Fruit fly (Drosophila melanogaster) whole organism, embryonic: Measurements from ENCODE around the gene Alg12.

Source experiments
- Antp ChIP-seq: fragments of 200-800 bp; sonication (Bioruptor generic); optimal IDR thresholded peaks from 3 replicates; lab custom pipeline; 2016; ENCODE audit warnings: missing biosample characterization, missing genetic modification characterization
- Atf3 ChIP-seq: fragments of 200-800 bp; sonication (Bioruptor generic); optimal IDR thresholded peaks from 3 replicates; lab custom pipeline; 2016; ENCODE audit warnings: missing biosample characterization, missing genetic modification characterization
- Bdp1 ChIP-seq: fragments of 200-800 bp; sonication (Bioruptor generic); optimal IDR thresholded peaks from 3 replicates; lab custom pipeline; 2016; ENCODE audit warnings: missing biosample characterization, missing genetic modification characterization
- Bteb2 ChIP-seq: fragments of 200-800 bp; sonication (Bioruptor generic); optimal IDR thresholded peaks from 2 replicates; lab custom pipeline; 2016; ENCODE audit warnings: missing biosample characterization, missing genetic modification characterization
- CG10366 ChIP-seq: fragments of 200-800 bp; sonication (Bioruptor generic); IDR thresholded peaks from 2 replicates; pipeline ENCODE4 v1.3.6; 2022; ENCODE audit warnings: missing biosample characterization, missing genetic modification characterization
- CG14441 ChIP-seq: fragments of 200-800 bp; sonication (Bioruptor generic); IDR thresholded peaks from 2 replicates; pipeline ENCODE4 v1.3.6; 2022; ENCODE audit warnings: missing biosample characterization, missing genetic modification characterization
- CG17802 ChIP-seq: fragments of 200-800 bp; sonication (Bioruptor generic); optimal IDR thresholded peaks from 2 replicates; lab custom pipeline; 2018; ENCODE audit warnings: missing biosample characterization, mild to moderate bottlenecking, missing genetic modification characterization, moderate library complexity
- CG18619 ChIP-seq: fragments of 200-800 bp; sonication (Bioruptor generic); optimal IDR thresholded peaks from 3 replicates; lab custom pipeline; 2017; ENCODE audit warnings: missing biosample characterization, mild to moderate bottlenecking, missing genetic modification characterization
- CG31388 ChIP-seq: fragments of 200-800 bp; sonication (Bioruptor generic); optimal IDR thresholded peaks from 2 replicates; lab custom pipeline; 2016; ENCODE audit warnings: missing biosample characterization, missing genetic modification characterization
- CG3163 ChIP-seq: fragments of 200-800 bp; sonication (Bioruptor generic); optimal IDR thresholded peaks from 3 replicates; lab custom pipeline; 2016; ENCODE audit warnings: missing biosample characterization, missing genetic modification characterization
- CG32767 ChIP-seq: fragments of 200-800 bp; sonication (Bioruptor generic); IDR thresholded peaks from 2 replicates; pipeline ENCODE4 v1.3.6; 2022; ENCODE audit warnings: missing biosample characterization, missing genetic modification characterization
- CG34224 ChIP-seq: fragments of 200-800 bp; sonication (Bioruptor generic); IDR thresholded peaks from 3 replicates; pipeline ENCODE4 v1.3.6; 2022; ENCODE audit warnings: missing biosample characterization, missing genetic modification characterization; ENCODE audit not compliant: partially characterized antibody
- CG4360 ChIP-seq: fragments of 200-800 bp; sonication (Bioruptor generic); IDR thresholded peaks from 2 replicates; pipeline ENCODE4 v1.3.6; 2022; ENCODE audit warnings: missing biosample characterization, missing genetic modification characterization
- CG43689 ChIP-seq: fragments of 200-800 bp; sonication (Bioruptor generic); IDR thresholded peaks from 2 replicates; pipeline ENCODE4 v1.3.6; 2022; ENCODE audit warnings: missing biosample characterization, missing genetic modification characterization
- CG5953 ChIP-seq: fragments of 200-800 bp; sonication (Bioruptor generic); IDR thresholded peaks from 2 replicates; pipeline ENCODE4 v1.3.6; 2022; ENCODE audit warnings: missing biosample characterization, missing genetic modification characterization
- CG7839 ChIP-seq: fragments of 200-800 bp; sonication (Bioruptor generic); optimal IDR thresholded peaks from 3 replicates; lab custom pipeline; 2018; ENCODE audit warnings: missing biosample characterization, mild to moderate bottlenecking, missing genetic modification characterization, moderate library complexity
- CG8944 ChIP-seq: fragments of 200-800 bp; sonication (Bioruptor generic); optimal IDR thresholded peaks from 3 replicates; lab custom pipeline; 2016; ENCODE audit warnings: missing biosample characterization, missing genetic modification characterization
- CHES-1-like ChIP-seq: fragments of 200-800 bp; sonication (Bioruptor generic); optimal IDR thresholded peaks from 2 replicates; lab custom pipeline; 2016; ENCODE audit warnings: missing biosample characterization, missing genetic modification characterization
- ERR ChIP-seq: fragments of 200-800 bp; sonication (Bioruptor generic); optimal IDR thresholded peaks from 2 replicates; lab custom pipeline; 2016; ENCODE audit warnings: missing biosample characterization, missing genetic modification characterization
- H2.0 ChIP-seq: fragments of 200-800 bp; sonication (Bioruptor generic); IDR thresholded peaks from 2 replicates; pipeline ENCODE4 v1.3.6; 2022; ENCODE audit warnings: missing biosample characterization, missing genetic modification characterization
- HLH4C ChIP-seq: fragments of 200-800 bp; sonication (Bioruptor generic); IDR thresholded peaks from 3 replicates; pipeline ENCODE4 v1.3.6; 2022; ENCODE audit warnings: missing biosample characterization, missing genetic modification characterization; ENCODE audit not compliant: partially characterized antibody
- Hmx ChIP-seq: fragments of 200-800 bp; sonication (Bioruptor generic); optimal IDR thresholded peaks from 2 replicates; lab custom pipeline; 2016; ENCODE audit warnings: missing biosample characterization, missing genetic modification characterization
- Hsf ChIP-seq: fragments of 200-800 bp; sonication (Bioruptor generic); optimal IDR thresholded peaks from 3 replicates; lab custom pipeline; 2016; ENCODE audit warnings: missing biosample characterization, missing genetic modification characterization
- Lpt ChIP-seq: fragments of >200 bp; optimal IDR thresholded peaks from 2 replicates; lab custom pipeline; 2018; ENCODE audit warnings: missing biosample characterization, missing genetic modification characterization
- Neu2 ChIP-seq: fragments of 200-800 bp; sonication (Bioruptor generic); optimal IDR thresholded peaks from 3 replicates; lab custom pipeline; 2016; ENCODE audit warnings: missing biosample characterization, missing genetic modification characterization, borderline replicate concordance
- Nf-YB ChIP-seq: fragments of 200-800 bp; sonication (Bioruptor generic); optimal IDR thresholded peaks from 3 replicates; lab custom pipeline; 2019; ENCODE audit warnings: missing biosample characterization, mild to moderate bottlenecking, missing genetic modification characterization, moderate library complexity
- Poxn ChIP-seq: fragments of 200-800 bp; sonication (Bioruptor generic); IDR thresholded peaks from 2 replicates; pipeline ENCODE4 v1.3.6; 2022; ENCODE audit warnings: missing biosample characterization, missing genetic modification characterization
- Sox100B ChIP-seq: fragments of 200-800 bp; sonication (Bioruptor generic); optimal IDR thresholded peaks from 3 replicates; lab custom pipeline; 2018; ENCODE audit warnings: missing biosample characterization, mild to moderate bottlenecking, missing genetic modification characterization
- Sry-δ ChIP-seq: fragments of 200-800 bp; sonication (Bioruptor generic); optimal IDR thresholded peaks from 2 replicates; lab custom pipeline; 2016; ENCODE audit warnings: missing biosample characterization, missing genetic modification characterization
- Taf1 ChIP-seq: fragments of 200-800 bp; sonication (Bioruptor generic); IDR thresholded peaks from 2 replicates; pipeline ENCODE4 v1.3.6; 2022; ENCODE audit warnings: missing biosample characterization, missing genetic modification characterization
- abd-A ChIP-seq: fragments of 200-800 bp; sonication (Bioruptor generic); optimal IDR thresholded peaks from 3 replicates; lab custom pipeline; 2019; ENCODE audit warnings: missing biosample characterization, mild to moderate bottlenecking, missing genetic modification characterization, moderate library complexity
- aop ChIP-seq: fragments of 200-800 bp; sonication (Bioruptor generic); IDR thresholded peaks from 2 replicates; pipeline ENCODE4 v1.3.6; 2022; ENCODE audit warnings: missing biosample characterization, missing genetic modification characterization
- cad ChIP-seq: fragments of >200 bp; optimal IDR thresholded peaks from 2 replicates; lab custom pipeline; 2017; ENCODE audit warnings: missing biosample characterization, missing genetic modification characterization
- crp ChIP-seq, 2 experiments: fragments of 200-800 bp; sonication (Bioruptor generic); optimal IDR thresholded peaks; 2 replicates in 1 of 2; 3 replicates in 1 of 2; lab custom pipeline; 2017; ENCODE audit warnings: missing biosample characterization in 2 of 2, missing genetic modification characterization in 2 of 2, mild to moderate bottlenecking in 1 of 2, moderate library complexity in 1 of 2
- danr ChIP-seq: fragments of 200-800 bp; sonication (Bioruptor generic); IDR thresholded peaks from 2 replicates; pipeline ENCODE4 v1.3.6; 2022; ENCODE audit warnings: missing biosample characterization, missing genetic modification characterization
- dimm ChIP-seq: fragments of 200-800 bp; sonication (Bioruptor generic); IDR thresholded peaks from 2 replicates; pipeline ENCODE4 v1.3.6; 2022; ENCODE audit warnings: missing biosample characterization, missing genetic modification characterization
- dm ChIP-seq: fragments of 200-800 bp; sonication (Bioruptor generic); optimal IDR thresholded peaks from 3 replicates; lab custom pipeline; 2016; ENCODE audit warnings: missing biosample characterization, missing genetic modification characterization
- ewg ChIP-seq: fragments of 200-800 bp; sonication (Bioruptor generic); optimal IDR thresholded peaks from 3 replicates; lab custom pipeline; 2017; ENCODE audit warnings: mild to moderate bottlenecking, missing biosample characterization, missing genetic modification reagents, missing genetic modification characterization
- fd96Cb ChIP-seq: fragments of 200-800 bp; sonication (Bioruptor generic); optimal IDR thresholded peaks from 2 replicates; lab custom pipeline; 2018; ENCODE audit warnings: missing biosample characterization, mild to moderate bottlenecking, missing genetic modification characterization, moderate library complexity
- gcm ChIP-seq: fragments of 200-800 bp; sonication (Bioruptor generic); optimal IDR thresholded peaks from 2 replicates; lab custom pipeline; 2019; ENCODE audit warnings: missing biosample characterization, mild to moderate bottlenecking, missing genetic modification characterization, moderate library complexity
- jumu ChIP-seq: fragments of 200-800 bp; sonication (Bioruptor generic); optimal IDR thresholded peaks from 3 replicates; lab custom pipeline; 2016; ENCODE audit warnings: missing biosample characterization, missing genetic modification characterization
- knrl ChIP-seq: fragments of 200-800 bp; sonication (Bioruptor generic); IDR thresholded peaks from 3 replicates; pipeline ENCODE4 v1.3.6; 2022; ENCODE audit warnings: missing biosample characterization, missing genetic modification characterization; ENCODE audit not compliant: partially characterized antibody
- nmo ChIP-seq: fragments of 200-800 bp; sonication (Bioruptor generic); optimal IDR thresholded peaks from 2 replicates; lab custom pipeline; 2018; ENCODE audit warnings: missing biosample characterization, mild to moderate bottlenecking, missing genetic modification characterization, moderate library complexity
- oc ChIP-seq: fragments of 200-800 bp; sonication (Bioruptor generic); optimal IDR thresholded peaks from 2 replicates; lab custom pipeline; 2018; ENCODE audit warnings: missing biosample characterization, mild to moderate bottlenecking, missing genetic modification characterization, moderate library complexity
- onecut ChIP-seq: fragments of 200-800 bp; sonication (Bioruptor generic); IDR thresholded peaks from 2 replicates; pipeline ENCODE4 v1.3.6; 2022; ENCODE audit warnings: missing biosample characterization, missing genetic modification characterization
- otp ChIP-seq: fragments of 200-800 bp; sonication (Bioruptor generic); IDR thresholded peaks from 3 replicates; pipeline ENCODE4, ENCODE4 v1.3.6; 2022; ENCODE audit warnings: missing biosample characterization, missing genetic modification characterization
- pho ChIP-seq: fragments of 200-800 bp; sonication (Bioruptor generic); optimal IDR thresholded peaks from 2 replicates; lab custom pipeline; 2016; ENCODE audit warnings: missing biosample characterization, missing genetic modification characterization
- pros ChIP-seq: fragments of 200-800 bp; sonication (Bioruptor generic); optimal IDR thresholded peaks from 3 replicates; lab custom pipeline; 2019; ENCODE audit warnings: missing biosample characterization, mild to moderate bottlenecking, missing genetic modification characterization, moderate library complexity
- stc ChIP-seq: fragments of 200-800 bp; sonication (Bioruptor generic); IDR thresholded peaks from 2 replicates; pipeline ENCODE4 v1.3.6; 2022; ENCODE audit warnings: missing biosample characterization, missing genetic modification characterization
- tin ChIP-seq: fragments of 200-800 bp; sonication (Bioruptor generic); optimal IDR thresholded peaks from 3 replicates; lab custom pipeline; 2016; ENCODE audit warnings: missing biosample characterization, missing genetic modification characterization
- ttk ChIP-seq: fragments of 200-800 bp; sonication (Bioruptor generic); IDR thresholded peaks from 2 replicates; pipeline ENCODE4 v2.1.2; 2022; ENCODE audit warnings: missing biosample characterization, missing genetic modification characterization

The Alg12 gene

dm6 chr3R:9725121-9725956, 31.0 kb upstream of the Alg12 start, which contains the start of gene hyd (continued):
- no peak for TF ChIP-seq crp (GFP tag; optimal IDR thresholded peaks at IDR 0.05; lab: Kevin White, UChicago)
- TF ChIP-seq Lpt, result no peak
- TF ChIP-seq gcm (GFP tag; lab: Kevin White, UChicago), result no peak
- TF ChIP-seq Hsf (GFP tag; lab: Kevin White, UChicago), result no peak
- no peak for TF ChIP-seq CG4360 (GFP tag; lab: Robert Waterston, UW)
- no peak for TF ChIP-seq stc
- no peak for TF ChIP-seq cad (GFP tag; lab: Kevin White, UChicago)
- peak; percentile 15 for TF ChIP-seq dm (GFP tag; lab: Kevin White, UChicago)
- no peak for TF ChIP-seq Bdp1 (GFP tag; lab: Kevin White, UChicago)
- TF ChIP-seq aop (GFP tag; lab: Robert Waterston, UW), result no peak
- no peak for TF ChIP-seq CG5953 (GFP tag; lab: Robert Waterston, UW)
- peak; percentile 84 for TF ChIP-seq knrl (GFP tag; lab: Robert Waterston, UW)
- TF ChIP-seq Nf-YB, result no peak
- TF ChIP-seq CG7839 (tag; lab: Kevin White, UChicago), result no peak
- TF ChIP-seq ttk (GFP tag; lab: Robert Waterston, UW), result no peak
- TF ChIP-seq CG18619 (GFP tag; lab: Kevin White, UChicago), result no peak
- TF ChIP-seq fd96Cb (tag; lab: Kevin White, UChicago), result no peak
- TF ChIP-seq Sox100B, result no peak
- no peak for TF ChIP-seq CG3163 (GFP tag; lab: Kevin White, UChicago)
- TF ChIP-seq pho (GFP tag; lab: Kevin White, UChicago), result no peak
- no peak for TF ChIP-seq CG32767
- no peak for TF ChIP-seq otp
- no peak for TF ChIP-seq ewg (GFP tag; lab: Kevin White, UChicago)
- no peak for TF ChIP-seq Antp
- no peak for TF ChIP-seq oc
- TF ChIP-seq Poxn, result no peak
- TF ChIP-seq Neu2 (GFP tag; lab: Kevin White, UChicago), result no peak
- no peak for TF ChIP-seq CG14441 (GFP tag; lab: Robert Waterston, UW)
- TF ChIP-seq Bteb2 (GFP tag; lab: Kevin White, UChicago), result no peak
- TF ChIP-seq pros (GFP tag; lab: Kevin White, UChicago), result no peak
- TF ChIP-seq abd-A (tag; lab: Kevin White, UChicago), result no peak
- peak; percentile 91 for TF ChIP-seq Sry-δ (GFP tag; lab: Kevin White, UChicago)
- TF ChIP-seq danr (GFP tag; lab: Robert Waterston, UW), result no peak
- TF ChIP-seq CG31388 (GFP tag; lab: Kevin White, UChicago), result no peak
- no peak for TF ChIP-seq CG43689
- TF ChIP-seq tin, result no peak
- TF ChIP-seq CG34224 (GFP tag; lab: Robert Waterston, UW), result peak; percentile 74
- no peak for TF ChIP-seq Hmx (GFP tag; lab: Kevin White, UChicago)
- TF ChIP-seq dimm (GFP tag; lab: Robert Waterston, UW), result no peak
- TF ChIP-seq Taf1 (GFP tag; lab: Robert Waterston, UW), result no peak
- no peak for TF ChIP-seq CG17802 (tag; lab: Kevin White, UChicago)
- TF ChIP-seq CG8944 (GFP tag; lab: Kevin White, UChicago), result no peak
- TF ChIP-seq HLH4C (GFP tag; lab: Robert Waterston, UW), result peak; percentile 84
- no peak for TF ChIP-seq CHES-1-like (GFP tag; lab: Kevin White, UChicago)
- no peak for TF ChIP-seq onecut (GFP tag; lab: Robert Waterston, UW)
- no peak for TF ChIP-seq H2.0 (GFP tag; lab: Robert Waterston, UW)
- no peak for TF ChIP-seq ERR (GFP tag; lab: Kevin White, UChicago)
- TF ChIP-seq jumu (GFP tag; lab: Kevin White, UChicago), result no peak
- no peak for TF ChIP-seq Atf3 (GFP tag; lab: Kevin White, UChicago)
- peak; percentile 62 for TF ChIP-seq nmo (GFP tag; lab: Kevin White, UChicago)
- TF ChIP-seq CG10366, result no peak
